Worm (Caenorhabditis elegans) whole organism, young adult: ENCODE data around the gene C35A5.6.

Experiments
- B0035.1 ChIP-seq: sonication (generic microtip); optimal IDR thresholded peaks from 2 replicates; lab custom pipeline; 2016; ENCODE audit warnings: missing genetic modification characterization, mild to moderate bottlenecking, missing compliant biosample characterization, missing genotype, missing genetic modification reagents
- B0336.3 ChIP-seq: fragments of 200-800 bp; sonication (Bioruptor generic); IDR thresholded peaks from 2 replicates; pipeline ENCODE4 v1.3.6; 2022; ENCODE audit warnings: missing genetic modification characterization, missing compliant biosample characterization
- C06A6.2 ChIP-seq: fragments of 200-800 bp; sonication (Bioruptor generic); conservative IDR thresholded peaks from 2 replicates; pipeline ENCODE4 v1.3.6; 2022; ENCODE audit warnings: missing genetic modification characterization, missing compliant biosample characterization
- D2030.7 ChIP-seq: fragments of 200-800 bp; sonication (Bioruptor generic); IDR thresholded peaks from 2 replicates; pipeline ENCODE4 v1.3.6; 2022; ENCODE audit warnings: missing genetic modification reagents, missing genetic modification characterization, missing compliant biosample characterization
- F52B5.7 ChIP-seq: sonication (generic microtip); optimal IDR thresholded peaks from 2 replicates; lab custom pipeline; 2016; ENCODE audit warnings: mild to moderate bottlenecking, missing genetic modification characterization, missing compliant biosample characterization
- K11D2.4 ChIP-seq: fragments of 200-800 bp; sonication (Bioruptor generic); IDR thresholded peaks from 2 replicates; pipeline ENCODE4 v1.3.6; 2022; ENCODE audit warnings: missing genetic modification reagents, missing genetic modification characterization, missing compliant biosample characterization
- T07F8.4 ChIP-seq: sonication (generic microtip); optimal IDR thresholded peaks from 2 replicates; lab custom pipeline; 2016; ENCODE audit warnings: mild to moderate bottlenecking, missing genetic modification characterization, moderate library complexity, missing compliant biosample characterization
- T26A5.8 ChIP-seq: sonication (generic microtip); optimal IDR thresholded peaks from 2 replicates; lab custom pipeline; 2016; ENCODE audit warnings: missing genetic modification characterization, missing compliant biosample characterization
- Y53F4B.3 ChIP-seq: fragments of 200-800 bp; sonication (Bioruptor generic); IDR thresholded peaks from 2 replicates; pipeline ENCODE4 v1.3.6; 2022; ENCODE audit warnings: missing genetic modification reagents, missing genetic modification characterization, missing compliant biosample characterization
- Y53G8AR.9 ChIP-seq: fragments of 200-800 bp; sonication (Bioruptor generic); conservative IDR thresholded peaks from 2 replicates; pipeline ENCODE4 v1.3.6; 2022; ENCODE audit warnings: missing genetic modification reagents, missing genetic modification characterization, missing compliant biosample characterization
- Y95B8A.8 ChIP-seq: fragments of 200-800 bp; sonication (Bioruptor generic); IDR thresholded peaks from 2 replicates; pipeline ENCODE4 v1.3.6; 2022; ENCODE audit warnings: missing genetic modification reagents, missing genetic modification characterization, missing compliant biosample characterization
- ZK185.1 ChIP-seq: sonication (generic microtip); optimal IDR thresholded peaks from 2 replicates; lab custom pipeline; 2016; ENCODE audit warnings: mild to moderate bottlenecking, missing genetic modification characterization, missing compliant biosample characterization; ENCODE audit not compliant: poor library complexity, severe bottlenecking
- akir-1 ChIP-seq: fragments of 200-800 bp; sonication (Bioruptor generic); optimal IDR thresholded peaks from 2 replicates; lab custom pipeline; 2018; ENCODE audit warnings: mild to moderate bottlenecking, missing genetic modification characterization, moderate library complexity, missing compliant biosample characterization
- atf-7 ChIP-seq: sonication (generic microtip); optimal IDR thresholded peaks from 2 replicates; lab custom pipeline; 2017; ENCODE audit warnings: mild to moderate bottlenecking, missing genetic modification characterization, missing compliant biosample characterization
- cebp-1 ChIP-seq, 2 experiments: fragments of 200-800 bp in 1 of 2; sonication (Bioruptor generic) in 1 of 2; sonication (generic microtip) in 1 of 2; IDR thresholded peaks in 1 of 2; optimal IDR thresholded peaks in 1 of 2; 2 replicates each; pipeline versions ENCODE4 v1.3.6 to Lab custom; 2017 to 2022; ENCODE audit warnings: missing compliant biosample characterization in 2 of 2, missing genetic modification characterization in 2 of 2, mild to moderate bottlenecking in 1 of 2, missing genetic modification reagents in 1 of 2, moderate library complexity in 1 of 2
- ceh-40 ChIP-seq: fragments of 200-800 bp; sonication (Bioruptor generic); IDR thresholded peaks from 2 replicates; pipeline ENCODE4 v1.3.6; 2022; ENCODE audit warnings: missing genetic modification characterization, missing compliant biosample characterization
- chd-7 ChIP-seq: sonication (generic microtip); optimal IDR thresholded peaks from 2 replicates; lab custom pipeline; 2016; ENCODE audit warnings: mild to moderate bottlenecking, missing genetic modification characterization, moderate library complexity, missing compliant biosample characterization
- die-1 ChIP-seq: sonication (generic microtip); optimal IDR thresholded peaks from 2 replicates; lab custom pipeline; 2016; ENCODE audit warnings: missing genotype, mild to moderate bottlenecking, missing genetic modification characterization, missing compliant biosample characterization
- dox-1 ChIP-seq: fragments of 200-800 bp; sonication (Bioruptor generic); IDR thresholded peaks from 2 replicates; pipeline ENCODE4 v1.3.6; 2022; ENCODE audit warnings: missing genetic modification reagents, missing genetic modification characterization, missing compliant biosample characterization
- egl-18 ChIP-seq: fragments of 200-800 bp; sonication (Bioruptor generic); IDR thresholded peaks from 2 replicates; pipeline ENCODE4 v1.3.6; 2022; ENCODE audit warnings: missing genetic modification reagents, missing genetic modification characterization, missing compliant biosample characterization
- egl-44 ChIP-seq: fragments of 200-800 bp; sonication (Bioruptor generic); IDR thresholded peaks from 2 replicates; pipeline ENCODE4 v1.3.6; 2022; ENCODE audit warnings: missing genetic modification reagents, missing genetic modification characterization, missing compliant biosample characterization
- ekl-4 ChIP-seq: fragments of 200-800 bp; sonication (Bioruptor generic); IDR thresholded peaks from 2 replicates; pipeline ENCODE4 v1.3.6; 2022; ENCODE audit warnings: missing genetic modification reagents, missing genetic modification characterization, missing compliant biosample characterization
- gei-17 ChIP-seq: fragments of 200-800 bp; sonication (Bioruptor generic); optimal IDR thresholded peaks from 2 replicates; lab custom pipeline; 2018; ENCODE audit warnings: mild to moderate bottlenecking, missing genetic modification characterization, missing compliant biosample characterization
- hlh-12 ChIP-seq: sonication (generic microtip); optimal IDR thresholded peaks from 2 replicates; lab custom pipeline; 2016; ENCODE audit warnings: missing genetic modification characterization, missing compliant biosample characterization
- hmg-1.2 ChIP-seq: fragments of 200-800 bp; sonication (Bioruptor generic); IDR thresholded peaks from 2 replicates; pipeline ENCODE4 v1.3.6; 2022; ENCODE audit warnings: missing genetic modification reagents, missing genetic modification characterization, missing compliant biosample characterization
- hsf-1 ChIP-seq: fragments of 200-800 bp; sonication (Bioruptor generic); IDR thresholded peaks from 2 replicates; pipeline ENCODE4 v1.3.6; 2022; ENCODE audit warnings: missing genetic modification reagents, missing genetic modification characterization, missing compliant biosample characterization
- let-526 ChIP-seq: fragments of 200-800 bp; sonication (Bioruptor generic); IDR thresholded peaks from 2 replicates; pipeline ENCODE4 v1.3.6; 2022; ENCODE audit warnings: missing genetic modification reagents, missing genetic modification characterization, missing compliant biosample characterization
- lin-26 ChIP-seq: fragments of 200-800 bp; sonication (Bioruptor generic); IDR thresholded peaks from 2 replicates; pipeline ENCODE4 v1.3.6; 2022; ENCODE audit warnings: missing genetic modification reagents, missing genetic modification characterization, missing compliant biosample characterization
- lin-35 ChIP-seq, 3 experiments: fragments of 150-350 bp in 2 of 3; sonication (generic microtip) in 1 of 3; optimal IDR thresholded peaks; 2 replicates each; lab custom pipeline; 2014 to 2018; ENCODE audit warnings: missing biosample characterization in 3 of 3, missing genetic modification characterization in 3 of 3, missing genetic modification reagents in 3 of 3
- lin-40 ChIP-seq: sonication (generic microtip); optimal IDR thresholded peaks from 2 replicates; lab custom pipeline; 2016; ENCODE audit warnings: missing genetic modification characterization, mild to moderate bottlenecking, missing compliant biosample characterization, missing genotype, missing genetic modification reagents
- lin-54 ChIP-seq: fragments of 200-800 bp; sonication (Bioruptor generic); optimal IDR thresholded peaks from 2 replicates; lab custom pipeline; 2018; ENCODE audit warnings: mild to moderate bottlenecking, missing genetic modification characterization, missing compliant biosample characterization
- madf-10 ChIP-seq: sonication (generic microtip); optimal IDR thresholded peaks from 2 replicates; lab custom pipeline; 2016; ENCODE audit warnings: mild to moderate bottlenecking, missing genetic modification characterization, missing compliant biosample characterization
- madf-6 ChIP-seq: fragments of 200-800 bp; sonication (Bioruptor generic); IDR thresholded peaks from 2 replicates; pipeline ENCODE4 v1.3.6; 2022; ENCODE audit warnings: missing genetic modification reagents, missing genetic modification characterization, missing compliant biosample characterization
- mcd-1 ChIP-seq: fragments of 200-800 bp; sonication (Bioruptor generic); IDR thresholded peaks from 2 replicates; pipeline ENCODE4 v1.3.6; 2022; ENCODE audit warnings: missing genetic modification reagents, missing genetic modification characterization, missing compliant biosample characterization
- mes-4 ChIP-seq: sonication (generic microtip); optimal IDR thresholded peaks from 2 replicates; lab custom pipeline; 2016; ENCODE audit warnings: missing genotype, missing genetic modification characterization, missing compliant biosample characterization
- nfyb-1 ChIP-seq: fragments of 200-800 bp; sonication (Bioruptor generic); IDR thresholded peaks from 2 replicates; pipeline ENCODE4 v1.3.6; 2022; ENCODE audit warnings: missing genetic modification reagents, missing genetic modification characterization, missing compliant biosample characterization
- nhr-120 ChIP-seq: fragments of 200-800 bp; sonication (Bioruptor generic); IDR thresholded peaks from 2 replicates; pipeline ENCODE4 v1.3.6; 2022; ENCODE audit warnings: missing genetic modification characterization, missing compliant biosample characterization
- nhr-80 ChIP-seq: sonication (generic microtip); optimal IDR thresholded peaks from 2 replicates; lab custom pipeline; 2016; ENCODE audit warnings: missing genetic modification characterization, missing compliant biosample characterization
- pbrm-1 ChIP-seq: fragments of 200-800 bp; sonication (Bioruptor generic); IDR thresholded peaks from 2 replicates; pipeline ENCODE4 v1.3.6; 2022; ENCODE audit warnings: missing genetic modification reagents, missing genetic modification characterization, missing compliant biosample characterization
- pha-4 ChIP-seq: fragments of 150-350 bp; sonication (generic microtip); optimal IDR thresholded peaks from 2 replicates; lab custom pipeline; 2014; ENCODE audit warnings: missing biosample characterization, missing genetic modification reagents, missing genetic modification characterization
- snpc-4 ChIP-seq, 5 experiments: fragments of 150-350 bp in 1 of 5; sonication (generic microtip) in 4 of 5; optimal IDR thresholded peaks; 2 replicates each; lab custom pipeline; 2014 to 2018; ENCODE audit warnings: missing genetic modification characterization in 5 of 5, missing biosample characterization in 3 of 5, antibody characterized with exemption in 2 of 5, mild to moderate bottlenecking in 2 of 5, missing compliant biosample characterization in 2 of 5, missing genotype in 2 of 5, moderate library complexity in 2 of 5, missing genetic modification reagents in 1 of 5
- somi-1 ChIP-seq: fragments of 200-800 bp; sonication (Bioruptor generic); optimal IDR thresholded peaks from 2 replicates; lab custom pipeline; 2018; ENCODE audit warnings: mild to moderate bottlenecking, missing genetic modification characterization, missing compliant biosample characterization
- tbp1 ChIP-seq: fragments of 200-800 bp; sonication (Bioruptor generic); optimal IDR thresholded peaks from 2 replicates; lab custom pipeline; 2018; ENCODE audit warnings: mild to moderate bottlenecking, missing genetic modification characterization, missing compliant biosample characterization
- tlf-1 ChIP-seq: fragments of 200-800 bp; sonication (Bioruptor generic); optimal IDR thresholded peaks from 2 replicates; lab custom pipeline; 2018; ENCODE audit warnings: mild to moderate bottlenecking, missing genetic modification characterization, missing compliant biosample characterization
- unc-62 ChIP-seq: fragments of 150-350 bp; optimal IDR thresholded peaks from 2 replicates; lab custom pipeline; 2014; ENCODE audit warnings: missing biosample characterization, missing genetic modification reagents, missing genetic modification characterization
- ztf-25 ChIP-seq: fragments of 200-800 bp; sonication (Bioruptor generic); IDR thresholded peaks from 2 replicates; pipeline ENCODE4 v1.3.6; 2022; ENCODE audit warnings: missing genetic modification reagents, missing genetic modification characterization, missing compliant biosample characterization
- ztf-3 ChIP-seq: fragments of 200-800 bp; sonication (Bioruptor generic); optimal IDR thresholded peaks from 2 replicates; lab custom pipeline; 2018; ENCODE audit warnings: mild to moderate bottlenecking, missing genetic modification characterization, missing compliant biosample characterization

Gene C35A5.6

ce11 chrV:10466607-10467092 is 42.3 kb upstream of the C35A5.6 start:
- TF ChIP-seq nhr-80 (tag; lab: Kevin White, UChicago) (peak; percentile 64), let-526 (peak; percentile 66; the same call in 1 of the 2 replicates), die-1 (peak; percentile 60), madf-10 (tag; lab: Kevin White, UChicago) (peak; percentile 75), T07F8.4 (tag; lab: Kevin White, UChicago) (no peak), mes-4 (tag; lab: Kevin White, UChicago) (no peak), F52B5.7 (tag; lab: Kevin White, UChicago) (peak; percentile 17), pbrm-1 (GFP tag; lab: Robert Waterston, UW) (peak; percentile 73), B0336.3 (peak; percentile 81), mcd-1 (GFP tag; lab: Robert Waterston, UW) (peak; percentile 67; the same call in 1 of the 2 replicates), ceh-40 (GFP tag; lab: Robert Waterston, UW) (no peak), Y53G8AR.9 (GFP tag; lab: Robert Waterston, UW) (0 out of 2 replicates have a peak, but pooled peaks have one; percentile 56), chd-7 (tag; lab: Kevin White, UChicago) (peak; percentile 81), dox-1 (GFP tag; lab: Robert Waterston, UW) (peak; percentile 78; the same call in 1 of the 2 replicates), akir-1 (GFP tag; lab: Kevin White, UChicago) (peak; percentile 8), cebp-1 (GFP tag; IDR thresholded peaks at IDR 0.05; lab: Robert Waterston, UW) (no peak), cebp-1 (tag; optimal IDR thresholded peaks at IDR 0.05; lab: Kevin White, UChicago) (peak; percentile 85), snpc-4 (GFP tag; optimal IDR thresholded peaks at IDR 0.05; lab: Kevin White, UChicago) (no peak), snpc-4 (tag; optimal IDR thresholded peaks at IDR 0.05; lab: Kevin White, UChicago) (peak; percentile 25 to 67 (median 38)), Y53F4B.3 (no peak), hmg-1.2 (peak; percentile 85), atf-7 (tag; lab: Kevin White, UChicago) (peak; percentile 88), hsf-1 (no peak), gei-17 (GFP tag; lab: Kevin White, UChicago) (peak; percentile 7), egl-18 (peak; percentile 78; the same call in 1 of the 2 replicates), D2030.7 (GFP tag; lab: Robert Waterston, UW) (no peak), tlf-1 (GFP tag; lab: Kevin White, UChicago) (peak; percentile 53), K11D2.4 (GFP tag; lab: Robert Waterston, UW) (peak; percentile 90), lin-26 (GFP tag; lab: Robert Waterston, UW) (peak; percentile 60; the same call in 1 of the 2 replicates), madf-6 (GFP tag; lab: Robert Waterston, UW) (0 out of 2 replicates have a peak, but pooled peaks have one; percentile 37), ekl-4 (GFP tag; lab: Robert Waterston, UW) (0 out of 2 replicates have a peak, but pooled peaks have one; percentile 46), lin-40 (tag; lab: Kevin White, UChicago) (peak; percentile 94), pha-4 (tag; lab: Kevin White, UChicago) (peak; percentile 35), C06A6.2 (GFP tag; lab: Robert Waterston, UW) (peak; percentile 79), nhr-120 (GFP tag; lab: Robert Waterston, UW) (no peak), lin-35 (GFP tag; optimal IDR thresholded peaks at IDR 0.05; lab: Kevin White, UChicago) (peak in 1 of 3 experiments; percentile 79), lin-54 (peak; percentile 57), ztf-3 (GFP tag; lab: Kevin White, UChicago) (peak; percentile 8), B0035.1 (tag; lab: Kevin White, UChicago) (peak; percentile 16), nfyb-1 (GFP tag; lab: Robert Waterston, UW) (peak; percentile 78), somi-1 (GFP tag; lab: Kevin White, UChicago) (peak; percentile 92), egl-44 (GFP tag; lab: Robert Waterston, UW) (no peak), ZK185.1 (peak; percentile 83), hlh-12 (tag; lab: Kevin White, UChicago) (no peak), ztf-25 (GFP tag; lab: Robert Waterston, UW) (no peak), unc-62 (GFP tag; lab: Kevin White, UChicago) (peak; percentile 9), T26A5.8 (tag; lab: Kevin White, UChicago) (no peak), Y95B8A.8 (peak; percentile 17; the same call in 1 of the 2 replicates), tbp1 (GFP tag; lab: Kevin White, UChicago) (peak; percentile 59)
